Worm (Caenorhabditis elegans) whole organism, L4 larva: ENCODE data around the gene dmsr-8.

Experiments used
- R02D3.7 ChIP-seq: fragments of 150-350 bp; sonication (generic microtip); optimal IDR thresholded peaks from 3 replicates; lab custom pipeline; 2014; ENCODE audit warnings: missing biosample characterization, missing genetic modification characterization
- T20F7.1 ChIP-seq: fragments of 200-800 bp; sonication (Bioruptor generic); optimal IDR thresholded peaks from 2 replicates; lab custom pipeline; 2018; ENCODE audit warnings: mild to moderate bottlenecking, missing genetic modification characterization, missing compliant biosample characterization
- aha-1 ChIP-seq: fragments of 150-350 bp; peaks from one replicate; lab custom pipeline; 2014; ENCODE audit warnings: missing biosample characterization, missing genetic modification characterization
- ama-1 ChIP-seq: fragments of 150-350 bp; optimal IDR thresholded peaks from 2 replicates; lab custom pipeline; 2014; ENCODE audit warnings: inconsistent platforms, mixed read lengths
- attf-4 ChIP-seq: sonication (generic microtip); optimal IDR thresholded peaks from 3 replicates; lab custom pipeline; 2017; ENCODE audit warnings: missing biosample characterization, missing genetic modification characterization
- ceh-32 ChIP-seq: sonication (generic microtip); optimal IDR thresholded peaks from 2 replicates; lab custom pipeline; 2016; ENCODE audit warnings: mild to moderate bottlenecking, missing genetic modification characterization, missing compliant biosample characterization; ENCODE audit not compliant: poor library complexity
- ceh-82 ChIP-seq: sonication (generic microtip); optimal IDR thresholded peaks from 2 replicates; lab custom pipeline; 2017; ENCODE audit warnings: missing biosample characterization, missing genetic modification characterization
- ces-1 ChIP-seq: fragments of 150-350 bp; sonication (generic microtip); optimal IDR thresholded peaks from 4 replicates; lab custom pipeline; 2014; ENCODE audit warnings: missing biosample characterization, missing genetic modification reagents, missing genetic modification characterization
- cey-2 ChIP-seq: sonication (generic microtip); optimal IDR thresholded peaks from 3 replicates; lab custom pipeline; 2017; ENCODE audit warnings: missing genetic modification characterization, mild to moderate bottlenecking, missing compliant biosample characterization, antibody characterized with exemption, borderline replicate concordance; ENCODE audit not compliant: insufficient read depth
- ctbp-1 ChIP-seq: fragments of 200-800 bp; sonication (Bioruptor generic); IDR thresholded peaks from 2 replicates; pipeline ENCODE4 v1.3.6; 2022; ENCODE audit warnings: missing genetic modification reagents, missing genetic modification characterization, missing compliant biosample characterization
- daf-12 ChIP-seq: fragments of 150-350 bp; optimal IDR thresholded peaks from 2 replicates; lab custom pipeline; 2014; ENCODE audit warnings: missing biosample characterization, missing genetic modification reagents, missing genetic modification characterization
- daf-16 ChIP-seq, 3 experiments: sonication (generic microtip); optimal IDR thresholded peaks; 2 replicates each; lab custom pipeline; 2016 to 2017; ENCODE audit warnings: missing genetic modification characterization in 3 of 3, missing genetic modification reagents in 3 of 3, mild to moderate bottlenecking in 2 of 3, missing compliant biosample characterization in 2 of 3, missing biosample characterization in 1 of 3, moderate library complexity in 1 of 3
- daf-8 ChIP-seq: fragments of 200-800 bp; sonication (Bioruptor generic); IDR thresholded peaks from 2 replicates; pipeline ENCODE4 v1.3.6; 2022; ENCODE audit warnings: missing genetic modification characterization, missing compliant biosample characterization
- dve-1 ChIP-seq: sonication (generic microtip); optimal IDR thresholded peaks from 2 replicates; lab custom pipeline; 2017; ENCODE audit warnings: antibody characterized with exemption, mild to moderate bottlenecking, missing genetic modification characterization, missing compliant biosample characterization; ENCODE audit not compliant: insufficient read depth
- egl-43 ChIP-seq: fragments of 200-800 bp; sonication (Bioruptor generic); IDR thresholded peaks from 2 replicates; pipeline ENCODE4 v1.3.6; 2022; ENCODE audit warnings: missing genetic modification reagents, missing genetic modification characterization, missing compliant biosample characterization
- gei-8 ChIP-seq: fragments of 200-800 bp; sonication (Bioruptor generic); optimal IDR thresholded peaks from 2 replicates; lab custom pipeline; 2018; ENCODE audit warnings: mild to moderate bottlenecking, missing genetic modification characterization, missing compliant biosample characterization
- hif-1 ChIP-seq, 2 experiments: sonication (generic microtip); optimal IDR thresholded peaks; 2 replicates each; lab custom pipeline; 2016 to 2017; ENCODE audit warnings: missing compliant biosample characterization in 2 of 2, missing genetic modification characterization in 2 of 2, missing genetic modification reagents in 2 of 2, missing genotype in 2 of 2, mild to moderate bottlenecking in 1 of 2
- hlh-11 ChIP-seq: fragments of 200-800 bp; sonication (Bioruptor generic); optimal IDR thresholded peaks from 2 replicates; lab custom pipeline; 2018; ENCODE audit warnings: mild to moderate bottlenecking, missing genetic modification characterization, missing compliant biosample characterization
- hlh-30 ChIP-seq: sonication (generic microtip); optimal IDR thresholded peaks from 2 replicates; lab custom pipeline; 2017; ENCODE audit warnings: antibody characterized with exemption, mild to moderate bottlenecking, missing genetic modification characterization, missing compliant biosample characterization; ENCODE audit not compliant: insufficient read depth
- hmg-1.1 ChIP-seq: fragments of 200-800 bp; sonication (Bioruptor generic); IDR thresholded peaks from 2 replicates; pipeline ENCODE4 v1.3.6; 2022; ENCODE audit warnings: missing genetic modification reagents, missing genetic modification characterization, missing compliant biosample characterization
- jun-1 ChIP-seq: fragments of 150-350 bp; optimal IDR thresholded peaks from 2 replicates; lab custom pipeline; 2014; ENCODE audit warnings: missing biosample characterization, missing genetic modification reagents, missing genetic modification characterization
- lim-7 ChIP-seq: fragments of 200-800 bp; sonication (Bioruptor generic); IDR thresholded peaks from 2 replicates; pipeline ENCODE4 v1.3.6; 2022; ENCODE audit warnings: missing genetic modification characterization, missing compliant biosample characterization
- lin-1 ChIP-seq: fragments of 200-800 bp; sonication (Bioruptor generic); IDR thresholded peaks from 2 replicates; pipeline ENCODE4 v1.3.6; 2022; ENCODE audit warnings: missing genetic modification reagents, missing genetic modification characterization, missing compliant biosample characterization
- lin-38 ChIP-seq: fragments of 200-800 bp; sonication (Bioruptor generic); IDR thresholded peaks from 2 replicates; pipeline ENCODE4 v1.3.6; 2022; ENCODE audit warnings: missing genetic modification reagents, missing genetic modification characterization, missing compliant biosample characterization
- lin-39 ChIP-seq: fragments of 150-350 bp; optimal IDR thresholded peaks from 2 replicates; lab custom pipeline; 2014; ENCODE audit warnings: missing biosample characterization, missing genetic modification reagents, missing genetic modification characterization
- madf-5 ChIP-seq, 2 experiments: fragments of 200-800 bp; sonication (Bioruptor generic); IDR thresholded peaks; 2 replicates each; pipeline ENCODE4 v1.3.6; 2022; ENCODE audit warnings: missing compliant biosample characterization in 2 of 2, missing genetic modification characterization in 2 of 2
- mep-1 ChIP-seq: fragments of 150-350 bp; sonication (generic microtip); optimal IDR thresholded peaks from 3 replicates; lab custom pipeline; 2014; ENCODE audit warnings: missing biosample characterization, missing genetic modification characterization
- nhr-10 ChIP-seq: fragments of 150-350 bp; optimal IDR thresholded peaks from 2 replicates; lab custom pipeline; 2014; ENCODE audit warnings: missing biosample characterization, missing genetic modification characterization
- nhr-237 ChIP-seq: sonication (generic microtip); optimal IDR thresholded peaks from 2 replicates; lab custom pipeline; 2017; ENCODE audit warnings: missing biosample characterization, missing genetic modification characterization
- nhr-25 ChIP-seq: sonication (generic microtip); optimal IDR thresholded peaks from 2 replicates; lab custom pipeline; 2017; ENCODE audit warnings: missing genetic modification characterization, mild to moderate bottlenecking, missing compliant biosample characterization, antibody characterized with exemption, moderate library complexity, borderline replicate concordance; ENCODE audit not compliant: insufficient read depth
- nhr-28 ChIP-seq: fragments of 150-350 bp; optimal IDR thresholded peaks from 2 replicates; lab custom pipeline; 2014; ENCODE audit warnings: missing biosample characterization, missing genetic modification characterization
- nhr-41 ChIP-seq: fragments of 200-800 bp; sonication (Bioruptor generic); IDR thresholded peaks from 2 replicates; pipeline ENCODE4 v1.3.6; 2022; ENCODE audit warnings: missing genetic modification reagents, missing genetic modification characterization, missing compliant biosample characterization
- nhr-42 ChIP-seq: fragments of 200-800 bp; sonication (Bioruptor generic); IDR thresholded peaks from 2 replicates; pipeline ENCODE4 v1.3.6; 2022; ENCODE audit warnings: missing genetic modification characterization, missing compliant biosample characterization
- nhr-48 ChIP-seq: sonication (generic microtip); optimal IDR thresholded peaks from 2 replicates; lab custom pipeline; 2016; ENCODE audit warnings: mild to moderate bottlenecking, missing genetic modification characterization, missing compliant biosample characterization
- nhr-6 ChIP-seq: fragments of 150-350 bp; optimal IDR thresholded peaks from 2 replicates; lab custom pipeline; 2014; ENCODE audit warnings: missing biosample characterization, missing genetic modification characterization
- nhr-77 ChIP-seq: fragments of 150-350 bp; optimal IDR thresholded peaks from 2 replicates; lab custom pipeline; 2014; ENCODE audit warnings: missing biosample characterization, missing genetic modification characterization
- php-3 ChIP-seq: fragments of 200-800 bp; sonication (Bioruptor generic); IDR thresholded peaks from 2 replicates; pipeline ENCODE4 v1.3.6; 2022; ENCODE audit warnings: missing genetic modification reagents, missing genetic modification characterization, missing compliant biosample characterization
- saeg-2 ChIP-seq: fragments of 200-800 bp; sonication (Bioruptor generic); IDR thresholded peaks from 2 replicates; pipeline ENCODE4 v1.3.6; 2022; ENCODE audit warnings: missing genetic modification reagents, missing genetic modification characterization, missing compliant biosample characterization
- sdz-12 ChIP-seq: fragments of 200-800 bp; sonication (Bioruptor generic); optimal IDR thresholded peaks from 2 replicates; lab custom pipeline; 2018; ENCODE audit warnings: mild to moderate bottlenecking, missing genetic modification characterization, missing compliant biosample characterization
- skn-1 ChIP-seq: fragments of 150-350 bp; optimal IDR thresholded peaks from 2 replicates; lab custom pipeline; 2014; ENCODE audit warnings: missing biosample characterization, missing genetic modification characterization
- snpc-1.2 ChIP-seq: fragments of 200-800 bp; sonication (Bioruptor generic); IDR thresholded peaks from 2 replicates; pipeline ENCODE4 v1.3.6; 2022; ENCODE audit warnings: missing genetic modification reagents, missing genetic modification characterization, missing compliant biosample characterization
- spr-1 ChIP-seq: sonication (generic microtip); optimal IDR thresholded peaks from 2 replicates; lab custom pipeline; 2016; ENCODE audit warnings: mild to moderate bottlenecking, missing genetic modification characterization, missing compliant biosample characterization
- spr-3 ChIP-seq: fragments of 200-800 bp; sonication (Bioruptor generic); optimal IDR thresholded peaks from 2 replicates; lab custom pipeline; 2018; ENCODE audit warnings: mild to moderate bottlenecking, missing genetic modification characterization, missing compliant biosample characterization
- tag-97 ChIP-seq: fragments of 200-800 bp; sonication (Bioruptor generic); IDR thresholded peaks from 2 replicates; pipeline ENCODE4 v1.3.6; 2022; ENCODE audit warnings: missing genetic modification characterization, missing compliant biosample characterization
- tra-1 ChIP-seq: fragments of 200-800 bp; sonication (Bioruptor generic); IDR thresholded peaks from 2 replicates; pipeline ENCODE4 v1.3.6; 2022; ENCODE audit warnings: missing genetic modification reagents, missing genetic modification characterization, missing compliant biosample characterization
- unc-39 ChIP-seq: sonication (generic microtip); optimal IDR thresholded peaks from 2 replicates; lab custom pipeline; 2017; ENCODE audit warnings: missing biosample characterization, missing genetic modification characterization
- unc-62 ChIP-seq, 3 experiments: fragments of 150-350 bp in 1 of 3; sonication (generic microtip); optimal IDR thresholded peaks in 2 of 3; peaks in 1 of 3; 1 replicate in 1 of 3; 2 replicates in 2 of 3; lab custom pipeline; 2014 to 2017; ENCODE audit warnings: missing biosample characterization in 3 of 3, missing genetic modification characterization in 3 of 3, missing genetic modification reagents in 3 of 3, missing genotype in 1 of 3
- zfp-2 ChIP-seq: sonication (generic microtip); optimal IDR thresholded peaks from 2 replicates; lab custom pipeline; 2016; ENCODE audit warnings: mild to moderate bottlenecking, missing genetic modification characterization, missing compliant biosample characterization
- zip-2 ChIP-seq: fragments of 150-350 bp; optimal IDR thresholded peaks from 2 replicates; lab custom pipeline; 2014; ENCODE audit warnings: missing biosample characterization, missing genetic modification characterization
- ztf-7 ChIP-seq: fragments of 150-350 bp; optimal IDR thresholded peaks from 2 replicates; lab custom pipeline; 2014; ENCODE audit warnings: missing biosample characterization, missing genetic modification characterization

The dmsr-8 gene

DNA sequence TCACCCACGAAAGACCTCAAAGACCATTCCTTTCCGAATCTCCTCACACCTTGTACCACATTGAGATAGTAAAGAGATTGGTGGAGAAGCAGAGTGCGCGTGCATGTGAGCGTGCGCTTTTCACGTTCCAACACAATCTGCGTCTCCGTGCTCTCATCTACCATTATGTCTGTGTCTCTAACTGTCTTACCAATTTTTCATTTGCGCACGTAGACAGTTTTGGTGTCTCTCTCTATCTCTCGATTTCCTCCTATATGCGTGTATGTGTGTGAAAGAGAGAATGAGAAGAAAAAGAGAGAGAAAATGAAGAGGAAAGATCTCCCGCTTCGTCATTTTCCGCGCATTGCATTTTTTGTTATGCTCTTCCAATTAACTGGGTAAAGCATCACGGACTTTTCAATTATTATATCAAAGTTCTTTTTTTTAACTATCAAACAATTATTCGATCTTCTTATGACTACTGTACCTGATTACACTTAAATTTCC is 47.5 kb downstream of the dmsr-8 start (continued):
- TF ChIP-seq dve-1 (tag; lab: Kevin White, UChicago): peak; percentile 97
- peak; percentile 52 for TF ChIP-seq zip-2
- TF ChIP-seq tra-1: peak; percentile 83
- TF ChIP-seq ceh-82 (tag; lab: Kevin White, UChicago): no peak
- peak; percentile 86 for TF ChIP-seq jun-1
- TF ChIP-seq attf-4: no peak
- no peak for TF ChIP-seq daf-12 (tag; lab: Kevin White, UChicago)
- TF ChIP-seq hlh-11 (tag; lab: Kevin White, UChicago): peak; percentile 97
- TF ChIP-seq nhr-41: 0 out of 2 replicates have a peak, but pooled peaks have one; percentile 34
- peak; percentile 89 for TF ChIP-seq cey-2 (tag; lab: Kevin White, UChicago)
- TF ChIP-seq sdz-12: no peak
- TF ChIP-seq R02D3.7: no peak
- TF ChIP-seq hif-1 (tag; optimal IDR thresholded peaks at IDR 0.05; lab: Kevin White, UChicago): peak; percentile 98 to 100
- TF ChIP-seq daf-16 (GFP tag; optimal IDR thresholded peaks at IDR 0.05; lab: Kevin White, UChicago): peak in 1 of 2 experiments; percentile 5
- peak; percentile 69 for TF ChIP-seq daf-16 (tag; optimal IDR thresholded peaks at IDR 0.05; lab: Kevin White, UChicago)
- no peak for TF ChIP-seq tag-97 (GFP tag; lab: Robert Waterston, UW)
- TF ChIP-seq nhr-10: peak; percentile 89
- no peak for TF ChIP-seq snpc-1.2 (GFP tag; lab: Robert Waterston, UW)
- peak; percentile 89 for TF ChIP-seq nhr-77 (tag; lab: Kevin White, UChicago)
- no peak for TF ChIP-seq ceh-32 (tag; lab: Kevin White, UChicago)
- TF ChIP-seq unc-39 (tag; lab: Kevin White, UChicago): peak; percentile 27
- peak; percentile 93 for TF ChIP-seq nhr-48 (tag; lab: Kevin White, UChicago)
- peak; percentile 96 for TF ChIP-seq nhr-6 (tag; lab: Kevin White, UChicago)
- TF ChIP-seq aha-1 (tag; lab: Kevin White, UChicago): peak; percentile 100
- TF ChIP-seq egl-43 (GFP tag; lab: Robert Waterston, UW): no peak
- TF ChIP-seq hlh-30 (tag; lab: Kevin White, UChicago): peak; percentile 98
- TF ChIP-seq saeg-2 (GFP tag; lab: Robert Waterston, UW): peak; percentile 55; the same call in 1 of the 2 replicates
- TF ChIP-seq daf-8 (GFP tag; lab: Robert Waterston, UW): no peak
- TF ChIP-seq nhr-28 (tag; lab: Kevin White, UChicago): peak; percentile 96
- peak; percentile 37 for TF ChIP-seq ces-1 (GFP tag; lab: Kevin White, UChicago)
- peak; percentile 25 for TF ChIP-seq nhr-237
- no peak for TF ChIP-seq lin-39 (tag; lab: Kevin White, UChicago)
- peak; percentile 2 for TF ChIP-seq zfp-2 (tag; lab: Kevin White, UChicago)
- no peak for TF ChIP-seq lim-7 (GFP tag; lab: Robert Waterston, UW)
- peak; percentile 48 for TF ChIP-seq spr-1 (tag; lab: Kevin White, UChicago)
- peak; percentile 96 for TF ChIP-seq mep-1 (tag; lab: Kevin White, UChicago)
- peak; percentile 59 for TF ChIP-seq lin-38 (GFP tag; lab: Robert Waterston, UW)
- peak; percentile 54 for TF ChIP-seq T20F7.1
- peak in 1 of 2 experiments; percentile 99 for TF ChIP-seq unc-62 (GFP tag; optimal IDR thresholded peaks at IDR 0.05 in 1 of 2; lab: Kevin White, UChicago)
- TF ChIP-seq unc-62 (tag; optimal IDR thresholded peaks at IDR 0.05; lab: Kevin White, UChicago): no peak
- TF ChIP-seq skn-1 (tag; lab: Kevin White, UChicago): peak; percentile 59
- peak; percentile 83 for TF ChIP-seq hmg-1.1
- TF ChIP-seq madf-5 (GFP tag; IDR thresholded peaks at IDR 0.05; lab: Robert Waterston, UW): no peak
- peak; percentile 80 for TF ChIP-seq gei-8 (GFP tag; lab: Kevin White, UChicago)
- peak; percentile 23 for TF ChIP-seq spr-3 (GFP tag; lab: Kevin White, UChicago)
- TF ChIP-seq ama-1 (lab: Kevin White, UChicago): peak; percentile 68
- peak; percentile 52; the same call in 1 of the 2 replicates for TF ChIP-seq nhr-42 (GFP tag; lab: Robert Waterston, UW)
- peak; percentile 94 for TF ChIP-seq ctbp-1 (GFP tag; lab: Robert Waterston, UW)
- peak; percentile 74; the same call in 1 of the 2 replicates for TF ChIP-seq lin-1 (GFP tag; lab: Robert Waterston, UW)
- TF ChIP-seq ztf-7 (tag; lab: Kevin White, UChicago): peak; percentile 76
- peak; percentile 86 for TF ChIP-seq nhr-25 (tag; lab: Kevin White, UChicago)
- TF ChIP-seq php-3 (GFP tag; lab: Robert Waterston, UW): peak; percentile 50
